Fruit fly (Drosophila melanogaster) whole organism, embryonic: Measurements from ENCODE around the gene Mob3.

Source experiments
- Awh ChIP-seq: fragments of 200-800 bp; sonication (Bioruptor generic); IDR thresholded peaks from 2 replicates; pipeline ENCODE4, ENCODE4 v1.3.6; 2022; ENCODE audit warnings: missing biosample characterization, missing genetic modification characterization
- Bdp1 ChIP-seq: fragments of 200-800 bp; sonication (Bioruptor generic); optimal IDR thresholded peaks from 3 replicates; lab custom pipeline; 2016; ENCODE audit warnings: missing biosample characterization, missing genetic modification characterization
- Bgb ChIP-seq: fragments of 200-800 bp; sonication (Bioruptor generic); IDR thresholded peaks from 2 replicates; pipeline ENCODE4 v1.3.6; 2022; ENCODE audit warnings: missing biosample characterization, missing genetic modification characterization; ENCODE audit not compliant: partially characterized antibody
- Blimp-1 ChIP-seq: fragments of 200-800 bp; sonication (Bioruptor generic); optimal IDR thresholded peaks from 3 replicates; lab custom pipeline; 2018; ENCODE audit warnings: missing biosample characterization, missing genetic modification characterization, mild to moderate bottlenecking, moderate library complexity, missing genetic modification reagents
- CG13287 ChIP-seq: fragments of 200-800 bp; sonication (Bioruptor generic); IDR thresholded peaks from 2 replicates; pipeline ENCODE4 v1.3.6; 2022; ENCODE audit warnings: missing biosample characterization, missing genetic modification characterization; ENCODE audit not compliant: partially characterized antibody
- CG15696 ChIP-seq: fragments of 200-800 bp; sonication (Bioruptor generic); optimal IDR thresholded peaks from 2 replicates; lab custom pipeline; 2019; ENCODE audit warnings: missing biosample characterization, mild to moderate bottlenecking, missing genetic modification characterization, moderate library complexity
- CG1602 ChIP-seq: fragments of 200-800 bp; sonication (Bioruptor generic); optimal IDR thresholded peaks from 3 replicates; lab custom pipeline; 2016; ENCODE audit warnings: missing biosample characterization, missing genetic modification characterization
- CG16815 ChIP-seq: fragments of 200-800 bp; sonication (Bioruptor generic); optimal IDR thresholded peaks from 3 replicates; lab custom pipeline; 2017; ENCODE audit warnings: missing biosample characterization, mild to moderate bottlenecking, missing genetic modification characterization
- CG16863 ChIP-seq: fragments of 200-800 bp; sonication (Bioruptor generic); optimal IDR thresholded peaks from 3 replicates; lab custom pipeline; 2016; ENCODE audit warnings: missing biosample characterization, missing genetic modification characterization
- CG1832 ChIP-seq: fragments of 200-800 bp; sonication (Bioruptor generic); optimal IDR thresholded peaks from 2 replicates; lab custom pipeline; 2017; ENCODE audit warnings: missing biosample characterization, mild to moderate bottlenecking, missing genetic modification characterization, inconsistent platforms
- CG31224 ChIP-seq: fragments of 200-800 bp; sonication (Bioruptor generic); IDR thresholded peaks from 2 replicates; pipeline ENCODE4 v1.3.6; 2022; ENCODE audit warnings: missing biosample characterization, missing genetic modification characterization
- CG3281 ChIP-seq: fragments of 200-800 bp; sonication (Bioruptor generic); optimal IDR thresholded peaks from 3 replicates; lab custom pipeline; 2017; ENCODE audit warnings: missing biosample characterization, mild to moderate bottlenecking, missing genetic modification characterization
- CG3726 ChIP-seq: fragments of 200-800 bp; sonication (Bioruptor generic); IDR thresholded peaks from 3 replicates; pipeline ENCODE4, ENCODE4 v1.3.6; 2022; ENCODE audit warnings: missing biosample characterization, missing genetic modification characterization
- CG4328 ChIP-seq: fragments of 200-800 bp; sonication (Bioruptor generic); optimal IDR thresholded peaks from 3 replicates; lab custom pipeline; 2017; ENCODE audit warnings: missing biosample characterization, missing genetic modification reagents, missing genetic modification characterization
- CG4854 ChIP-seq: fragments of 200-800 bp; sonication (Bioruptor generic); optimal IDR thresholded peaks from 2 replicates; lab custom pipeline; 2016; ENCODE audit warnings: missing biosample characterization, missing genetic modification characterization, inconsistent platforms
- CG6689 ChIP-seq: fragments of 200-800 bp; sonication (Bioruptor generic); IDR thresholded peaks from 2 replicates; pipeline ENCODE4 v1.3.6; 2022; ENCODE audit warnings: missing biosample characterization, missing genetic modification characterization
- CG7839 ChIP-seq: fragments of 200-800 bp; sonication (Bioruptor generic); optimal IDR thresholded peaks from 3 replicates; lab custom pipeline; 2018; ENCODE audit warnings: missing biosample characterization, mild to moderate bottlenecking, missing genetic modification characterization, moderate library complexity
- CG8924 ChIP-seq: fragments of 200-800 bp; optimal IDR thresholded peaks from 3 replicates; lab custom pipeline; 2019; ENCODE audit warnings: missing biosample characterization, mild to moderate bottlenecking, missing genetic modification characterization, moderate library complexity
- CG9609 ChIP-seq: fragments of 200-800 bp; sonication (Bioruptor generic); optimal IDR thresholded peaks from 3 replicates; lab custom pipeline; 2016; ENCODE audit warnings: missing biosample characterization, missing genetic modification characterization
- Fer1 ChIP-seq: fragments of 200-800 bp; sonication (Bioruptor generic); optimal IDR thresholded peaks from 2 replicates; lab custom pipeline; 2017; ENCODE audit warnings: missing biosample characterization, mild to moderate bottlenecking, missing genetic modification characterization
- Fer3 ChIP-seq: fragments of 200-800 bp; sonication (Bioruptor generic); optimal IDR thresholded peaks from 2 replicates; lab custom pipeline; 2018; ENCODE audit warnings: missing biosample characterization, mild to moderate bottlenecking, missing genetic modification characterization, moderate library complexity
- HLH4C ChIP-seq: fragments of 200-800 bp; sonication (Bioruptor generic); IDR thresholded peaks from 3 replicates; pipeline ENCODE4 v1.3.6; 2022; ENCODE audit warnings: missing biosample characterization, missing genetic modification characterization; ENCODE audit not compliant: partially characterized antibody
- Hsf ChIP-seq: fragments of 200-800 bp; sonication (Bioruptor generic); optimal IDR thresholded peaks from 3 replicates; lab custom pipeline; 2016; ENCODE audit warnings: missing biosample characterization, missing genetic modification characterization
- Lhr ChIP-seq: fragments of 200-800 bp; sonication (Bioruptor generic); optimal IDR thresholded peaks from 3 replicates; lab custom pipeline; 2017; ENCODE audit warnings: mild to moderate bottlenecking, missing biosample characterization, missing genetic modification reagents, missing genetic modification characterization
- MBD-R2 ChIP-seq: fragments of 200-800 bp; sonication (Bioruptor generic); IDR thresholded peaks from 2 replicates; pipeline ENCODE4 v1.3.6; 2022; ENCODE audit warnings: missing biosample characterization, missing genetic modification characterization
- Pdp1 ChIP-seq, 2 experiments: fragments of 200-800 bp; sonication (Bioruptor generic); optimal IDR thresholded peaks; 3 replicates each; lab custom pipeline; 2016; ENCODE audit warnings: missing biosample characterization in 2 of 2, missing genetic modification characterization in 2 of 2, mild to moderate bottlenecking in 1 of 2, moderate library complexity in 1 of 2
- Sin3A ChIP-seq: fragments of >200 bp; optimal IDR thresholded peaks from 2 replicates; lab custom pipeline; 2018
- Sry-β ChIP-seq: fragments of 200-800 bp; sonication (Bioruptor generic); optimal IDR thresholded peaks from 2 replicates; lab custom pipeline; 2018; ENCODE audit warnings: missing biosample characterization, mild to moderate bottlenecking, missing genetic modification characterization, moderate library complexity
- Stat92E ChIP-seq, 3 experiments: fragments of >200 bp in 2 of 3; fragments of 200-800 bp in 1 of 3; sonication (Bioruptor generic) in 1 of 3; optimal IDR thresholded peaks; 2 replicates each; lab custom pipeline; 2017 to 2019; ENCODE audit warnings: missing biosample characterization in 3 of 3, missing genetic modification characterization in 3 of 3, mild to moderate bottlenecking in 1 of 3, moderate library complexity in 1 of 3
- Usf ChIP-seq: fragments of 200-800 bp; sonication (Bioruptor generic); optimal IDR thresholded peaks from 2 replicates; lab custom pipeline; 2017; ENCODE audit warnings: missing genotype, missing biosample characterization, missing genetic modification characterization
- bsh ChIP-seq, 2 experiments: fragments of 200-800 bp; sonication (Bioruptor generic); optimal IDR thresholded peaks; 2 replicates each; lab custom pipeline; 2017 to 2018; ENCODE audit warnings: mild to moderate bottlenecking in 2 of 2, missing biosample characterization in 2 of 2, missing genetic modification characterization in 2 of 2, moderate library complexity in 1 of 2
- eyg ChIP-seq: fragments of 200-800 bp; sonication (Bioruptor generic); optimal IDR thresholded peaks from 3 replicates; lab custom pipeline; 2016; ENCODE audit warnings: missing biosample characterization, missing genetic modification characterization
- fd64A ChIP-seq: fragments of 200-800 bp; sonication (Bioruptor generic); optimal IDR thresholded peaks from 3 replicates; lab custom pipeline; 2018; ENCODE audit warnings: missing biosample characterization, mild to moderate bottlenecking, missing genetic modification characterization
- fu2 ChIP-seq: fragments of 200-800 bp; sonication (Bioruptor generic); optimal IDR thresholded peaks from 2 replicates; lab custom pipeline; 2016; ENCODE audit warnings: missing biosample characterization, missing genetic modification characterization
- gro ChIP-seq: fragments of 200-800 bp; sonication (Bioruptor generic); optimal IDR thresholded peaks from 2 replicates; lab custom pipeline; 2016; ENCODE audit warnings: missing biosample characterization, missing genetic modification characterization
- h ChIP-seq: fragments of >200 bp; optimal IDR thresholded peaks from 2 replicates; lab custom pipeline; 2017
- lola ChIP-seq, 3 experiments: fragments of >200 bp in 2 of 3; fragments of 200-800 bp in 1 of 3; sonication (Bioruptor generic) in 1 of 3; optimal IDR thresholded peaks; 2 replicates each; lab custom pipeline; 2017 to 2019; ENCODE audit warnings: missing biosample characterization in 3 of 3, missing genetic modification characterization in 3 of 3, mild to moderate bottlenecking in 1 of 3, moderate library complexity in 1 of 3
- nom ChIP-seq: fragments of 200-800 bp; sonication (Bioruptor generic); optimal IDR thresholded peaks from 2 replicates; lab custom pipeline; 2017; ENCODE audit warnings: missing biosample characterization, missing genetic modification characterization, mild to moderate bottlenecking, moderate library complexity, missing genetic modification reagents
- pnt ChIP-seq: fragments of 200-800 bp; sonication (Bioruptor generic); optimal IDR thresholded peaks from 3 replicates; lab custom pipeline; 2016; ENCODE audit warnings: missing biosample characterization, missing genetic modification characterization
- prd ChIP-seq, 3 experiments: fragments of >200 bp in 2 of 3; fragments of 200-800 bp in 1 of 3; sonication (Bioruptor generic) in 1 of 3; optimal IDR thresholded peaks in 2 of 3; IDR thresholded peaks in 1 of 3; 2 replicates in 2 of 3; 3 replicates in 1 of 3; pipeline versions ENCODE4 v1.3.6 to Lab custom; 2017 to 2022; ENCODE audit warnings: missing biosample characterization in 1 of 3, missing genetic modification characterization in 1 of 3
- pum ChIP-seq: fragments of 200-800 bp; sonication (Bioruptor generic); optimal IDR thresholded peaks from 2 replicates; lab custom pipeline; 2016; ENCODE audit warnings: missing biosample characterization, missing genetic modification characterization
- run ChIP-seq: fragments of 200-800 bp; sonication (Bioruptor generic); optimal IDR thresholded peaks from 3 replicates; lab custom pipeline; 2018; ENCODE audit warnings: missing biosample characterization, mild to moderate bottlenecking, missing genetic modification characterization
- seq ChIP-seq: fragments of 200-800 bp; sonication (Bioruptor generic); IDR thresholded peaks from 2 replicates; pipeline ENCODE4 v1.3.6; 2022; ENCODE audit warnings: missing biosample characterization, missing genetic modification characterization
- slbo ChIP-seq: fragments of 200-800 bp; sonication (Bioruptor generic); IDR thresholded peaks from 2 replicates; pipeline ENCODE4 v1.3.6; 2022; ENCODE audit warnings: missing biosample characterization, missing genetic modification characterization
- slou ChIP-seq: fragments of 200-800 bp; sonication (Bioruptor generic); optimal IDR thresholded peaks from 3 replicates; lab custom pipeline; 2016; ENCODE audit warnings: missing biosample characterization, missing genetic modification characterization
- stwl ChIP-seq: fragments of 200-800 bp; sonication (Bioruptor generic); optimal IDR thresholded peaks from 3 replicates; lab custom pipeline; 2018; ENCODE audit warnings: missing biosample characterization, mild to moderate bottlenecking, missing genetic modification characterization, moderate library complexity
- vvl ChIP-seq: fragments of 200-800 bp; sonication (Bioruptor generic); IDR thresholded peaks from 2 replicates; pipeline ENCODE4 v1.3.6; 2022; ENCODE audit warnings: missing biosample characterization, missing genetic modification characterization
- zf30C ChIP-seq: fragments of 200-800 bp; sonication (Bioruptor generic); optimal IDR thresholded peaks from 3 replicates; lab custom pipeline; 2018; ENCODE audit warnings: missing biosample characterization, mild to moderate bottlenecking, missing genetic modification characterization

Mob3 gene

dm6 chr2L:10260750-10261493 is 4.2 kb upstream of the Mob3 start, which contains the start of gene Pten (continued):
- TF ChIP-seq run (tag; lab: Kevin White, UChicago) = no peak
- peak; percentile 16 for TF ChIP-seq CG9609 (GFP tag; lab: Kevin White, UChicago)
- peak; percentile 44; the same call in 1 of the 2 replicates for TF ChIP-seq MBD-R2 (GFP tag; lab: Robert Waterston, UW)
- peak; percentile 91 for TF ChIP-seq Bgb (GFP tag; lab: Robert Waterston, UW)
- no peak for TF ChIP-seq fd64A (GFP tag; lab: Kevin White, UChicago)
- peak; percentile 61 for TF ChIP-seq Fer3
- TF ChIP-seq slbo (GFP tag; lab: Robert Waterston, UW) = peak; percentile 51
- peak; percentile 61 for TF ChIP-seq fu2 (GFP tag; lab: Kevin White, UChicago)
- TF ChIP-seq CG15696 (tag; lab: Kevin White, UChicago) = peak; percentile 63
- no peak for TF ChIP-seq Stat92E (GFP tag; optimal IDR thresholded peaks at IDR 0.05; lab: Kevin White, UChicago)
- TF ChIP-seq Pdp1 (GFP tag; optimal IDR thresholded peaks at IDR 0.05; lab: Kevin White, UChicago) = peak; percentile 56 to 60
- 0 out of 2 replicates have a peak, but pooled peaks have one; percentile 35 for TF ChIP-seq seq (GFP tag; lab: Robert Waterston, UW)
- peak; percentile 11 for TF ChIP-seq Sry-β (GFP tag; lab: Kevin White, UChicago)
- TF ChIP-seq CG16815 = no peak
- peak; percentile 84 for TF ChIP-seq CG13287 (GFP tag; lab: Robert Waterston, UW)
- TF ChIP-seq CG3281 (GFP tag; lab: Kevin White, UChicago) = peak; percentile 59
- no peak for TF ChIP-seq h
- peak in 1 of 2 experiments; percentile 54 for TF ChIP-seq bsh (GFP tag; optimal IDR thresholded peaks at IDR 0.05; lab: Kevin White, UChicago)
- no peak for TF ChIP-seq Bdp1
- TF ChIP-seq Blimp-1 (GFP tag; lab: Kevin White, UChicago) = no peak
- TF ChIP-seq CG1832 (GFP tag; lab: Kevin White, UChicago) = no peak
- no peak for TF ChIP-seq CG31224 (GFP tag; lab: Robert Waterston, UW)
- peak; percentile 63 for TF ChIP-seq Hsf (GFP tag; lab: Kevin White, UChicago)
- peak; percentile 75 for TF ChIP-seq CG6689 (GFP tag; lab: Robert Waterston, UW)
- TF ChIP-seq pnt (GFP tag; lab: Kevin White, UChicago) = peak; percentile 58
- TF ChIP-seq pum (GFP tag; lab: Kevin White, UChicago) = peak; percentile 60
- peak; percentile 60 for TF ChIP-seq CG16863
- peak; percentile 63 for TF ChIP-seq slou (GFP tag; lab: Kevin White, UChicago)
- peak; percentile 48 for TF ChIP-seq CG4854
- TF ChIP-seq HLH4C (GFP tag; lab: Robert Waterston, UW) = peak; percentile 94
- TF ChIP-seq gro = peak; percentile 59
- TF ChIP-seq Usf (GFP tag; lab: Kevin White, UChicago) = no peak
- peak; percentile 54; the same call in 1 of the 2 replicates for TF ChIP-seq Awh
- TF ChIP-seq Fer1 (GFP tag; lab: Kevin White, UChicago) = peak; percentile 55
- no peak for TF ChIP-seq Sin3A (lab: Kevin White, UChicago)
- no peak for TF ChIP-seq zf30C (GFP tag; lab: Kevin White, UChicago)
- TF ChIP-seq vvl = peak; percentile 58; the same call in 1 of the 2 replicates
- TF ChIP-seq CG7839 (tag; lab: Kevin White, UChicago) = no peak
- TF ChIP-seq lola (GFP tag; optimal IDR thresholded peaks at IDR 0.05; lab: Kevin White, UChicago) = peak in 1 of 3 experiments; percentile 84
- peak; percentile 29 for TF ChIP-seq nom (GFP tag; lab: Kevin White, UChicago)
- TF ChIP-seq stwl (tag; lab: Kevin White, UChicago) = peak; percentile 60
- peak; percentile 39 for TF ChIP-seq Lhr (GFP tag; lab: Kevin White, UChicago)
- TF ChIP-seq eyg = peak; percentile 43
- no peak for TF ChIP-seq CG3726 (GFP tag; lab: Robert Waterston, UW)
- peak; percentile 64 for TF ChIP-seq CG1602 (GFP tag; lab: Kevin White, UChicago)
- peak; percentile 80 for TF ChIP-seq CG8924
- TF ChIP-seq CG4328 = peak; percentile 45
- TF ChIP-seq prd (optimal IDR thresholded peaks at IDR 0.05; lab: Kevin White, UChicago) = no peak
- peak; percentile 70; the same call in 1 of the 3 replicates for TF ChIP-seq prd (GFP tag; IDR thresholded peaks at IDR 0.05; lab: Robert Waterston, UW)
